Worm (Caenorhabditis elegans) whole organism, early embryonic: Measurements from ENCODE around the gene ZK1248.11.

Experiments used
- B0310.2 ChIP-seq: sonication (generic microtip); optimal IDR thresholded peaks from 2 replicates; lab custom pipeline; 2016; ENCODE audit warnings: mild to moderate bottlenecking, missing genetic modification characterization, missing compliant biosample characterization
- F13C5.2 ChIP-seq: sonication (generic microtip); optimal IDR thresholded peaks from 2 replicates; lab custom pipeline; 2017; ENCODE audit warnings: mild to moderate bottlenecking, missing genetic modification characterization, inconsistent platforms, missing compliant biosample characterization
- aly-1 ChIP-seq: sonication (generic microtip); optimal IDR thresholded peaks from 2 replicates; lab custom pipeline; 2016; ENCODE audit warnings: missing genetic modification characterization, missing compliant biosample characterization
- ama-1 ChIP-seq: fragments of 150-350 bp; optimal IDR thresholded peaks from 2 replicates; lab custom pipeline; 2014
- ceh-13 ChIP-seq: fragments of 200-800 bp; sonication (Bioruptor generic); optimal IDR thresholded peaks from 2 replicates; lab custom pipeline; 2018; ENCODE audit warnings: mild to moderate bottlenecking, missing genetic modification characterization, missing compliant biosample characterization
- ets-7 ChIP-seq: sonication (generic microtip); optimal IDR thresholded peaks from 2 replicates; lab custom pipeline; 2016; ENCODE audit warnings: missing genotype, missing genetic modification characterization, missing compliant biosample characterization
- flt-1 ChIP-seq: fragments of 200-800 bp; sonication (Bioruptor generic); IDR thresholded peaks from 2 replicates; pipeline ENCODE4 v1.3.6; 2022; ENCODE audit warnings: missing genetic modification characterization, missing compliant biosample characterization
- hmbx-1 ChIP-seq: sonication (generic microtip); optimal IDR thresholded peaks from 2 replicates; lab custom pipeline; 2016; ENCODE audit warnings: mild to moderate bottlenecking, missing genetic modification characterization, missing compliant biosample characterization
- hmg-4 ChIP-seq: fragments of 200-800 bp; sonication (Bioruptor generic); optimal IDR thresholded peaks from 2 replicates; lab custom pipeline; 2018; ENCODE audit warnings: mild to moderate bottlenecking, missing genetic modification characterization, missing compliant biosample characterization
- hnd-1 ChIP-seq: sonication (generic microtip); optimal IDR thresholded peaks from 2 replicates; lab custom pipeline; 2016; ENCODE audit warnings: missing genetic modification characterization, missing compliant biosample characterization
- pes-1 ChIP-seq: fragments of 200-800 bp; sonication (Bioruptor generic); IDR thresholded peaks from 2 replicates; pipeline ENCODE4 v1.3.6; 2022; ENCODE audit warnings: missing genetic modification reagents, missing genetic modification characterization, missing compliant biosample characterization
- sea-1 ChIP-seq: fragments of 200-800 bp; sonication (Bioruptor generic); conservative IDR thresholded peaks from 2 replicates; pipeline ENCODE4 v1.3.6; 2022; ENCODE audit warnings: missing genetic modification characterization, missing compliant biosample characterization
- tbx-11 ChIP-seq: fragments of 200-800 bp; sonication (Bioruptor generic); IDR thresholded peaks from 2 replicates; pipeline ENCODE4 v1.3.6; 2022; ENCODE audit warnings: missing genetic modification characterization, missing compliant biosample characterization
- tra-4 ChIP-seq: sonication (generic microtip); optimal IDR thresholded peaks from 2 replicates; lab custom pipeline; 2017; ENCODE audit warnings: missing genetic modification characterization, missing compliant biosample characterization

ce11 chrII:5860621-5861020 lies 32.2 kb upstream of the ZK1248.11 start:
- TF ChIP-seq tra-4 (tag; lab: Kevin White, UChicago), result no peak
- no peak for TF ChIP-seq tbx-11
- TF ChIP-seq hnd-1 (tag; lab: Kevin White, UChicago), result no peak
- no peak for TF ChIP-seq flt-1 (GFP tag; lab: Robert Waterston, UW)
- no peak for TF ChIP-seq pes-1 (GFP tag; lab: Robert Waterston, UW)
- no peak for TF ChIP-seq ama-1 (lab: Kevin White, UChicago)
- no peak for TF ChIP-seq F13C5.2 (tag; lab: Kevin White, UChicago)
- no peak for TF ChIP-seq ets-7 (tag; lab: Kevin White, UChicago)
- TF ChIP-seq sea-1, result no peak
- TF ChIP-seq ceh-13, result no peak
- no peak for TF ChIP-seq hmbx-1 (tag; lab: Kevin White, UChicago)
- TF ChIP-seq B0310.2, result no peak
- no peak for TF ChIP-seq hmg-4 (GFP tag; lab: Kevin White, UChicago)
- no peak for TF ChIP-seq aly-1 (tag; lab: Kevin White, UChicago)
